Worm (Caenorhabditis elegans) whole organism, L1 larva: ENCODE measurements around the gene pgam-5.

ENCODE experiments used
- C16A3.4 ChIP-seq: fragments of 150-350 bp; optimal IDR thresholded peaks from 2 replicates; lab custom pipeline; 2014; ENCODE audit warnings: missing biosample characterization, missing genetic modification characterization
- C34B4.2 ChIP-seq: sonication (generic microtip); optimal IDR thresholded peaks from 2 replicates; lab custom pipeline; 2017; ENCODE audit warnings: mild to moderate bottlenecking, missing genetic modification characterization, missing compliant biosample characterization
- F16B12.6 ChIP-seq: fragments of 150-350 bp; optimal IDR thresholded peaks from 2 replicates; lab custom pipeline; 2014; ENCODE audit warnings: missing biosample characterization, missing genetic modification characterization
- aha-1 ChIP-seq: fragments of 150-350 bp; optimal IDR thresholded peaks from 2 replicates; lab custom pipeline; 2014; ENCODE audit warnings: missing biosample characterization, missing genetic modification characterization
- alr-1 ChIP-seq: fragments of 200-800 bp; sonication (Bioruptor generic); optimal IDR thresholded peaks from 2 replicates; lab custom pipeline; 2018; ENCODE audit warnings: borderline replicate concordance, mild to moderate bottlenecking, missing genetic modification characterization, missing compliant biosample characterization
- aly-2 ChIP-seq: fragments of 150-350 bp; optimal IDR thresholded peaks from 2 replicates; lab custom pipeline; 2014; ENCODE audit warnings: missing biosample characterization, missing genetic modification characterization
- blmp-1 ChIP-seq: fragments of 150-350 bp; optimal IDR thresholded peaks from 2 replicates; lab custom pipeline; 2014; ENCODE audit warnings: missing biosample characterization, missing genetic modification characterization
- ceh-63 ChIP-seq: fragments of 200-800 bp; sonication (Bioruptor generic); optimal IDR thresholded peaks from 2 replicates; lab custom pipeline; 2018; ENCODE audit warnings: mild to moderate bottlenecking, missing genetic modification characterization, missing compliant biosample characterization
- ceh-88 ChIP-seq: fragments of 200-800 bp; sonication (Bioruptor generic); IDR thresholded peaks from 2 replicates; pipeline ENCODE4 v1.3.6; 2022; ENCODE audit warnings: missing genetic modification characterization, missing compliant biosample characterization
- ces-1 ChIP-seq: fragments of 150-350 bp; optimal IDR thresholded peaks from 2 replicates; lab custom pipeline; 2014; ENCODE audit warnings: missing biosample characterization, missing genetic modification reagents, missing genetic modification characterization
- elt-3 ChIP-seq, 6 experiments: fragments of 150-350 bp in 1 of 6; sonication (generic microtip); optimal IDR thresholded peaks; 2 replicates each; lab custom pipeline; 2017 to 2018; ENCODE audit warnings: missing biosample characterization in 6 of 6, missing genetic modification characterization in 6 of 6, inconsistent platforms in 1 of 6
- fkh-10 ChIP-seq: sonication (generic microtip); optimal IDR thresholded peaks from 2 replicates; lab custom pipeline; 2017; ENCODE audit warnings: missing biosample characterization, missing genetic modification reagents, missing genetic modification characterization
- fkh-4 ChIP-seq: sonication (generic microtip); optimal IDR thresholded peaks from 2 replicates; lab custom pipeline; 2016; ENCODE audit warnings: missing compliant biosample characterization, missing genetic modification characterization, borderline replicate concordance
- hpl-2 ChIP-seq: fragments of 150-350 bp; optimal IDR thresholded peaks from 2 replicates; lab custom pipeline; 2014; ENCODE audit warnings: missing biosample characterization, missing genetic modification reagents, missing genetic modification characterization
- irx-1 ChIP-seq: sonication (generic microtip); optimal IDR thresholded peaks from 2 replicates; lab custom pipeline; 2016; ENCODE audit warnings: missing genetic modification characterization, missing compliant biosample characterization
- jun-1 ChIP-seq: fragments of 150-350 bp; optimal IDR thresholded peaks from 2 replicates; lab custom pipeline; 2014; ENCODE audit warnings: missing biosample characterization, missing genetic modification reagents, missing genetic modification characterization
- lin-14 ChIP-seq: fragments of 200-800 bp; sonication (Bioruptor generic); optimal IDR thresholded peaks from 2 replicates; lab custom pipeline; 2018; ENCODE audit warnings: mild to moderate bottlenecking, missing genetic modification characterization, moderate library complexity, missing compliant biosample characterization
- lin-15B ChIP-seq: fragments of 150-350 bp; sonication (generic microtip); optimal IDR thresholded peaks from 3 replicates; lab custom pipeline; 2014; ENCODE audit warnings: missing biosample characterization, missing genetic modification characterization
- lin-35 ChIP-seq, 2 experiments: fragments of 150-350 bp; optimal IDR thresholded peaks; 2 replicates each; lab custom pipeline; 2014; ENCODE audit warnings: missing biosample characterization in 2 of 2, missing genetic modification characterization in 2 of 2, missing genetic modification reagents in 2 of 2
- lir-3 ChIP-seq: sonication (generic microtip); optimal IDR thresholded peaks from 2 replicates; lab custom pipeline; 2016; ENCODE audit warnings: mild to moderate bottlenecking, missing genetic modification characterization, moderate library complexity, missing compliant biosample characterization; ENCODE audit not compliant: poor library complexity
- lsy-2 ChIP-seq, 2 experiments: fragments of 150-350 bp; optimal IDR thresholded peaks; 2 replicates each; lab custom pipeline; 2014; ENCODE audit warnings: missing biosample characterization in 2 of 2, missing genetic modification characterization in 2 of 2
- mab-9 ChIP-seq: fragments of 200-800 bp; sonication (Bioruptor generic); IDR thresholded peaks from 2 replicates; pipeline ENCODE4 v1.3.6; 2022; ENCODE audit warnings: missing genetic modification reagents, missing genetic modification characterization, missing compliant biosample characterization
- nhr-19 ChIP-seq: fragments of 200-800 bp; sonication (Bioruptor generic); conservative IDR thresholded peaks from 2 replicates; pipeline ENCODE4 v1.3.6; 2022; ENCODE audit warnings: missing genetic modification characterization, missing compliant biosample characterization
- nhr-237 ChIP-seq: fragments of 150-350 bp; optimal IDR thresholded peaks from 2 replicates; lab custom pipeline; 2014; ENCODE audit warnings: missing biosample characterization, missing genetic modification characterization
- nhr-47 ChIP-seq: sonication (generic microtip); optimal IDR thresholded peaks from 2 replicates; lab custom pipeline; 2016; ENCODE audit warnings: mild to moderate bottlenecking, missing genetic modification characterization, moderate library complexity, missing compliant biosample characterization
- nhr-71 ChIP-seq: sonication (generic microtip); optimal IDR thresholded peaks from 2 replicates; lab custom pipeline; 2016; ENCODE audit warnings: mild to moderate bottlenecking, missing genetic modification characterization, moderate library complexity, missing compliant biosample characterization
- nhr-77 ChIP-seq: fragments of 150-350 bp; optimal IDR thresholded peaks from 2 replicates; lab custom pipeline; 2014; ENCODE audit warnings: missing biosample characterization, missing genetic modification characterization
- nhr-85 ChIP-seq: sonication (generic microtip); peaks from one replicate; lab custom pipeline; 2016; ENCODE audit warnings: missing genetic modification characterization, inconsistent platforms, missing compliant biosample characterization
- pag-3 ChIP-seq: sonication (generic microtip); optimal IDR thresholded peaks from 2 replicates; lab custom pipeline; 2017; ENCODE audit warnings: missing genetic modification characterization, mild to moderate bottlenecking, missing compliant biosample characterization, antibody characterized with exemption, borderline replicate concordance; ENCODE audit not compliant: insufficient read depth
- pax-3 ChIP-seq: fragments of 200-800 bp; sonication (Bioruptor generic); optimal IDR thresholded peaks from 2 replicates; lab custom pipeline; 2018; ENCODE audit warnings: mild to moderate bottlenecking, missing genetic modification characterization, moderate library complexity, missing compliant biosample characterization
- pqm-1 ChIP-seq: sonication (generic microtip); optimal IDR thresholded peaks from 3 replicates; lab custom pipeline; 2017; ENCODE audit warnings: missing biosample characterization, missing genetic modification characterization
- snpc-4 ChIP-seq: fragments of 150-350 bp; optimal IDR thresholded peaks from 2 replicates; lab custom pipeline; 2014; ENCODE audit warnings: missing biosample characterization, missing genetic modification characterization
- sptf-1 ChIP-seq: fragments of 150-350 bp; optimal IDR thresholded peaks from 2 replicates; lab custom pipeline; 2014; ENCODE audit warnings: missing biosample characterization, missing genetic modification characterization
- tbx-2 ChIP-seq: sonication (generic microtip); optimal IDR thresholded peaks from 2 replicates; lab custom pipeline; 2016; ENCODE audit warnings: missing genetic modification characterization, missing compliant biosample characterization
- tlp-1 ChIP-seq: fragments of 150-350 bp; optimal IDR thresholded peaks from 2 replicates; lab custom pipeline; 2014; ENCODE audit warnings: missing biosample characterization, missing genetic modification characterization
- unc-62 ChIP-seq: fragments of 150-350 bp; optimal IDR thresholded peaks from 2 replicates; lab custom pipeline; 2014; ENCODE audit warnings: missing biosample characterization, missing genetic modification reagents, missing genetic modification characterization
- zag-1 ChIP-seq: fragments of 150-350 bp; optimal IDR thresholded peaks from 2 replicates; lab custom pipeline; 2014; ENCODE audit warnings: missing biosample characterization, missing genetic modification characterization
- ztf-11 ChIP-seq, 2 experiments: sonication (generic microtip); optimal IDR thresholded peaks; 2 replicates each; lab custom pipeline; 2016 to 2017; ENCODE audit warnings: missing genetic modification characterization in 2 of 2, missing biosample characterization in 1 of 2, missing compliant biosample characterization in 1 of 2

Gene pgam-5

ce11 chrII:7562616-7563015, 35.9 kb downstream of the pgam-5 start:
- no peak for TF ChIP-seq pqm-1 (tag; lab: Kevin White, UChicago)
- TF ChIP-seq blmp-1 (tag; lab: Kevin White, UChicago) = peak; percentile 56

ce11 chrII:7561494-7561893, 37.1 kb downstream of the pgam-5 start, which contains the start of the genes ZK1290.11 and ZK1290.1:
Gene ZK1290.11, minus strand, starts transcription at chrII:7561594.
Gene ZK1290.1, plus strand, starts transcription at chrII:7561764.
- no peak for TF ChIP-seq nhr-237
- TF ChIP-seq ces-1 (GFP tag; lab: Kevin White, UChicago) = no peak
- TF ChIP-seq jun-1 = no peak
- no peak for TF ChIP-seq sptf-1 (tag; lab: Kevin White, UChicago)
- no peak for TF ChIP-seq C34B4.2
- TF ChIP-seq ztf-11 (tag; optimal IDR thresholded peaks at IDR 0.05; lab: Kevin White, UChicago) = no peak
- no peak for TF ChIP-seq ceh-63 (GFP tag; lab: Kevin White, UChicago)
- TF ChIP-seq F16B12.6 (tag; lab: Kevin White, UChicago) = no peak
- no peak for TF ChIP-seq aly-2
- no peak for TF ChIP-seq nhr-77 (tag; lab: Kevin White, UChicago)
- TF ChIP-seq pqm-1 (tag; lab: Kevin White, UChicago) = no peak
- no peak for TF ChIP-seq zag-1 (tag; lab: Kevin White, UChicago)
- no peak for TF ChIP-seq aha-1 (tag; lab: Kevin White, UChicago)

ce11 chrII:7560844-7561243, 37.7 kb downstream of the pgam-5 start:
- TF ChIP-seq C16A3.4 = no peak
- TF ChIP-seq aha-1 (tag; lab: Kevin White, UChicago) = no peak
- no peak for TF ChIP-seq fkh-4 (tag; lab: Kevin White, UChicago)
- no peak for TF ChIP-seq lir-3 (tag; lab: Kevin White, UChicago)
- TF ChIP-seq ces-1 (GFP tag; lab: Kevin White, UChicago) = no peak
- no peak for TF ChIP-seq tlp-1
- no peak for TF ChIP-seq alr-1 (tag; lab: Kevin White, UChicago)
- no peak for TF ChIP-seq elt-3 (tag; optimal IDR thresholded peaks at IDR 0.05; lab: Kevin White, UChicago)
- no peak for TF ChIP-seq nhr-47 (tag; lab: Kevin White, UChicago)
- TF ChIP-seq unc-62 (GFP tag; lab: Kevin White, UChicago) = no peak
- TF ChIP-seq pax-3 (tag; lab: Kevin White, UChicago) = no peak
- TF ChIP-seq mab-9 (GFP tag; lab: Robert Waterston, UW) = no peak
- TF ChIP-seq hpl-2 (GFP tag; lab: Kevin White, UChicago) = no peak
- TF ChIP-seq ztf-11 (tag; optimal IDR thresholded peaks at IDR 0.05; lab: Kevin White, UChicago) = no peak
- TF ChIP-seq ceh-88 (GFP tag; lab: Robert Waterston, UW) = no peak
- no peak for TF ChIP-seq lin-15B (tag; lab: Kevin White, UChicago)
- TF ChIP-seq lin-35 (GFP tag; optimal IDR thresholded peaks at IDR 0.05; lab: Kevin White, UChicago) = no peak
- no peak for TF ChIP-seq irx-1 (tag; lab: Kevin White, UChicago)

ce11 chrII:7558864-7559263, 39.7 kb downstream of the pgam-5 start:
- peak; percentile 43 for TF ChIP-seq lin-14
- TF ChIP-seq lsy-2 (tag; optimal IDR thresholded peaks at IDR 0.05; lab: Kevin White, UChicago) = no peak
- TF ChIP-seq ztf-11 (tag; optimal IDR thresholded peaks at IDR 0.05; lab: Kevin White, UChicago) = no peak
- no peak for TF ChIP-seq pax-3 (tag; lab: Kevin White, UChicago)
- no peak for TF ChIP-seq snpc-4 (tag; lab: Kevin White, UChicago)
- TF ChIP-seq pag-3 = no peak
- TF ChIP-seq nhr-71 = no peak
- TF ChIP-seq fkh-10 (GFP tag; lab: Kevin White, UChicago) = peak; percentile 88
- TF ChIP-seq nhr-19 (GFP tag; lab: Robert Waterston, UW) = no peak
- no peak for TF ChIP-seq nhr-85
- TF ChIP-seq tbx-2 (tag; lab: Kevin White, UChicago) = no peak
